Fruit fly (Drosophila melanogaster) whole organism, adult: ENCODE data around the gene CG12206.

Experiments
- CG11617 ChIP-seq: fragments of 200-800 bp; sonication (Bioruptor generic); optimal IDR thresholded peaks from 2 replicates; lab custom pipeline; 2017; ENCODE audit warnings: mild to moderate bottlenecking, missing biosample characterization, missing genetic modification reagents, missing genetic modification characterization
- CG12768 ChIP-seq: fragments of 200-800 bp; sonication (Bioruptor generic); optimal IDR thresholded peaks from 2 replicates; lab custom pipeline; 2017; ENCODE audit warnings: missing biosample characterization, missing genetic modification characterization, mild to moderate bottlenecking, moderate library complexity, missing genetic modification reagents
- CG14711 ChIP-seq: fragments of 200-800 bp; sonication (Bioruptor generic); optimal IDR thresholded peaks from 2 replicates; lab custom pipeline; 2018; ENCODE audit warnings: missing biosample characterization, mild to moderate bottlenecking, missing genetic modification characterization, moderate library complexity
- CG1620 ChIP-seq: fragments of 200-800 bp; sonication (Bioruptor generic); optimal IDR thresholded peaks from 2 replicates; lab custom pipeline; 2016; ENCODE audit warnings: missing biosample characterization, missing genetic modification characterization
- CG33017 ChIP-seq: fragments of 200-800 bp; sonication (Bioruptor generic); optimal IDR thresholded peaks from 2 replicates; lab custom pipeline; 2018; ENCODE audit warnings: missing biosample characterization, mild to moderate bottlenecking, missing genetic modification characterization, moderate library complexity
- CG5204 ChIP-seq: fragments of 200-800 bp; sonication (Bioruptor generic); optimal IDR thresholded peaks from 2 replicates; lab custom pipeline; 2016; ENCODE audit warnings: missing biosample characterization, missing genetic modification characterization
- CG7045 ChIP-seq: fragments of 200-800 bp; sonication (Bioruptor generic); optimal IDR thresholded peaks from 2 replicates; lab custom pipeline; 2017; ENCODE audit warnings: missing biosample characterization, mild to moderate bottlenecking, missing genetic modification characterization
- CG7101 ChIP-seq: fragments of 200-800 bp; sonication (Bioruptor generic); optimal IDR thresholded peaks from 2 replicates; lab custom pipeline; 2018; ENCODE audit warnings: missing biosample characterization, mild to moderate bottlenecking, missing genetic modification characterization, moderate library complexity
- Clk ChIP-seq: fragments of 200-800 bp; sonication (Bioruptor generic); optimal IDR thresholded peaks from 2 replicates; lab custom pipeline; 2017; ENCODE audit warnings: missing biosample characterization, missing genetic modification characterization
- Crg-1 ChIP-seq: fragments of 200-800 bp; sonication (Bioruptor generic); optimal IDR thresholded peaks from 2 replicates; lab custom pipeline; 2016; ENCODE audit warnings: missing biosample characterization, missing genetic modification characterization
- Hr96 ChIP-seq: fragments of 200-800 bp; sonication (Bioruptor generic); optimal IDR thresholded peaks from 2 replicates; lab custom pipeline; 2016; ENCODE audit warnings: missing biosample characterization, missing genetic modification characterization
- Mnt ChIP-seq: fragments of 200-800 bp; sonication (Bioruptor generic); optimal IDR thresholded peaks from 2 replicates; lab custom pipeline; 2016; ENCODE audit warnings: missing biosample characterization, mild to moderate bottlenecking, missing genetic modification characterization
- bab1 ChIP-seq: fragments of 200-800 bp; sonication (Bioruptor generic); optimal IDR thresholded peaks from 3 replicates; lab custom pipeline; 2019; ENCODE audit warnings: missing biosample characterization, mild to moderate bottlenecking, missing genetic modification characterization, moderate library complexity
- cic ChIP-seq: fragments of 200-800 bp; sonication (Bioruptor generic); optimal IDR thresholded peaks from 2 replicates; lab custom pipeline; 2017; ENCODE audit warnings: missing biosample characterization, mild to moderate bottlenecking, missing genetic modification characterization, moderate library complexity
- cnc ChIP-seq, 2 experiments: fragments of >200 bp; optimal IDR thresholded peaks; 2 replicates each; lab custom pipeline; 2017
- kay ChIP-seq: fragments of 200-800 bp; sonication (Bioruptor generic); peaks from one replicate; lab custom pipeline; 2016; ENCODE audit warnings: missing biosample characterization, missing genetic modification characterization, borderline replicate concordance
- ovo ChIP-seq: fragments of 200-800 bp; sonication (Bioruptor generic); optimal IDR thresholded peaks from 2 replicates; lab custom pipeline; 2016; ENCODE audit warnings: missing biosample characterization, missing genetic modification characterization
- pad ChIP-seq: fragments of 200-800 bp; sonication (Bioruptor generic); optimal IDR thresholded peaks from 3 replicates; lab custom pipeline; 2017; ENCODE audit warnings: missing biosample characterization, missing genetic modification characterization, mild to moderate bottlenecking, moderate library complexity, missing genetic modification reagents
- tj ChIP-seq: fragments of 200-800 bp; sonication (Bioruptor generic); optimal IDR thresholded peaks from 3 replicates; lab custom pipeline; 2017; ENCODE audit warnings: missing biosample characterization, mild to moderate bottlenecking, missing genetic modification characterization, moderate library complexity
- toe ChIP-seq: fragments of 200-800 bp; sonication (Bioruptor generic); optimal IDR thresholded peaks from 2 replicates; lab custom pipeline; 2016; ENCODE audit warnings: missing biosample characterization, missing genetic modification characterization

The CG12206 gene

DNA sequence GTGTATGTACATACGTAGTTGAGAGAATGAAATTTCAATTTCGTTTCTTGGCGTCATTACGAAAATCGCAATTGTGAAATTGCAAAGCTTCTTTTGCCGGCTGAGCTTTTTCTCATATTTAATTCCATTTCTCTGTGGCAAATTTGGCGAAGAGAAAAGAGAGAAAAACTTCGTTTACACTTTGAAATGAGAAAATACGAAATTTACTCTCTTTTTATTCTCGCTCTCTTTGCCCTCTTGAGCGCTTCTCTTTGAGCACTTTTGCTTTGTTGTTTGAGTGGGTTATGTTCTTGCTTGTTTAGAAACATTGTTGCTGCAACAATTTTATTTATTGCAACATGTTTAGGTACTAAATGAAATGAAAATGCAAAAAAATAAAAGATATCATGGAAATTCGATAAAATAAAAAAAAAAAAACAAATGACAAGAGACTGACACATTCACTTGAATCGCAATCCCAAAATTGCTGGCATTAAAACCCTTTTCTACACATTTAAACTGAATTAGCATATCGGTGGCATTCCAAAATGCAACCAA, 23.0 kb downstream of the CG12206 start:
- TF ChIP-seq tj (no peak), cic (GFP tag; lab: Kevin White, UChicago) (peak; percentile 33), CG33017 (tag; lab: Kevin White, UChicago) (no peak), kay (GFP tag; lab: Kevin White, UChicago) (peak; percentile 54), Mnt (no peak), ovo (no peak)

- no peak for TF ChIP-seq Hr96
Measured at dm6 chrX:3448893-3449394, 25.4 kb downstream of the CG12206 start, which contains the start of gene CG12535. TSS of gene CG12535 (minus strand) at chrX:3448943.

- TF ChIP-seq Clk = peak; percentile 28
- peak; percentile 46 for TF ChIP-seq CG12768 (GFP tag; lab: Kevin White, UChicago)
- TF ChIP-seq ovo = peak; percentile 61
- TF ChIP-seq CG33017 (tag; lab: Kevin White, UChicago) = peak; percentile 67
- peak; percentile 14 for TF ChIP-seq kay (GFP tag; lab: Kevin White, UChicago)
- TF ChIP-seq bab1 (GFP tag; lab: Kevin White, UChicago) = peak; percentile 68
- peak; percentile 43 for TF ChIP-seq CG7045 (GFP tag; lab: Kevin White, UChicago)
- peak; percentile 36 for TF ChIP-seq cic (GFP tag; lab: Kevin White, UChicago)
- TF ChIP-seq CG5204 = peak; percentile 58
- TF ChIP-seq tj = peak; percentile 90
- peak; percentile 82 for TF ChIP-seq CG11617 (GFP tag; lab: Kevin White, UChicago)
- TF ChIP-seq cnc (optimal IDR thresholded peaks at IDR 0.05; lab: Kevin White, UChicago) = peak; percentile 18 to 47
- TF ChIP-seq Crg-1 (GFP tag; lab: Kevin White, UChicago) = peak; percentile 51
- TF ChIP-seq pad (GFP tag; lab: Kevin White, UChicago) = peak; percentile 62
- peak; percentile 26 for TF ChIP-seq toe
- peak; percentile 54 for TF ChIP-seq Hr96
- peak; percentile 26 for TF ChIP-seq CG1620 (GFP tag; lab: Kevin White, UChicago)
- peak; percentile 72 for TF ChIP-seq Mnt
- TF ChIP-seq CG14711 (tag; lab: Kevin White, UChicago) = peak; percentile 71
- TF ChIP-seq CG7101 (tag; lab: Kevin White, UChicago) = peak; percentile 86
Measured at dm6 chrX:3447718-3448523, 26.4 kb downstream of the CG12206 start.

DNA sequence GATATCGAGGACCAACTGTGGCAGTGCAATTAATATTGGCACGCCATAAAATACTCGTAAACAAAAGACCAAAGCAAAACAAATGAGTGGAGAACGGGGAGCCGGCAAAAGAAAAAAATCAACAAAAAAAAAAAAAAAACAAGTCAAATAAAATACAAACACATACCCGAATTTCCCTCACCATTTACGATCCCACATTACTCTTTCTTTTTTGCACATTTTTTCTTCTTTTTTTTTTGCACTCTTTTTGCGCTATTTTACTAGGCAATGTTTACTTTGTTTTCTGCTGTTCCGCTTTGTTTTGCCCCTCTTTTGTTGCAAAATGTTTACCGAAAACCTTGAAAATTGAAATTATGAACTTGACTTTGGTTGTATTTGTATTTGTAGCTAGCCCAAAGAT, 27.7 kb downstream of the CG12206 start:
- peak; percentile 32 for TF ChIP-seq CG11617 (GFP tag; lab: Kevin White, UChicago)
- TF ChIP-seq pad (GFP tag; lab: Kevin White, UChicago) = peak; percentile 3
- no peak for TF ChIP-seq cnc (optimal IDR thresholded peaks at IDR 0.05; lab: Kevin White, UChicago)
- peak; percentile 8 for TF ChIP-seq CG1620 (GFP tag; lab: Kevin White, UChicago)
- peak; percentile 15 for TF ChIP-seq ovo
- TF ChIP-seq Crg-1 (GFP tag; lab: Kevin White, UChicago) = peak; percentile 11
- TF ChIP-seq CG33017 (tag; lab: Kevin White, UChicago) = no peak
- TF ChIP-seq tj = peak; percentile 40

- TF ChIP-seq CG1620 (GFP tag; lab: Kevin White, UChicago) (no peak), CG14711 (tag; lab: Kevin White, UChicago) (no peak), Hr96 (peak; percentile 36), ovo (no peak), CG7045 (GFP tag; lab: Kevin White, UChicago) (no peak), CG5204 (no peak), bab1 (GFP tag; lab: Kevin White, UChicago) (no peak), CG33017 (tag; lab: Kevin White, UChicago) (no peak), Crg-1 (GFP tag; lab: Kevin White, UChicago) (no peak), cic (GFP tag; lab: Kevin White, UChicago) (peak; percentile 56), toe (no peak), cnc (optimal IDR thresholded peaks at IDR 0.05; lab: Kevin White, UChicago) (no peak), Clk (no peak), pad (GFP tag; lab: Kevin White, UChicago) (peak; percentile 13), kay (GFP tag; lab: Kevin White, UChicago) (peak; percentile 90), CG12768 (GFP tag; lab: Kevin White, UChicago) (peak; percentile 33), CG11617 (GFP tag; lab: Kevin White, UChicago) (no peak), Mnt (no peak), CG7101 (tag; lab: Kevin White, UChicago) (no peak), tj (no peak)
Measured at dm6 chrX:3446157-3446556, 28.2 kb downstream of the CG12206 start.

dm6 chrX:3444800-3445199, 29.5 kb downstream of the CG12206 start:
- TF ChIP-seq Crg-1 (GFP tag; lab: Kevin White, UChicago) (no peak), kay (GFP tag; lab: Kevin White, UChicago) (no peak), cnc (optimal IDR thresholded peaks at IDR 0.05; lab: Kevin White, UChicago) (no peak), ovo (no peak), CG1620 (GFP tag; lab: Kevin White, UChicago) (no peak), Clk (no peak), CG33017 (tag; lab: Kevin White, UChicago) (peak; percentile 19), toe (no peak), cic (GFP tag; lab: Kevin White, UChicago) (peak; percentile 23), Hr96 (no peak), CG5204 (no peak), CG12768 (GFP tag; lab: Kevin White, UChicago) (no peak), tj (peak; percentile 22), pad (GFP tag; lab: Kevin White, UChicago) (peak; percentile 27), CG11617 (GFP tag; lab: Kevin White, UChicago) (peak; percentile 55), CG7101 (tag; lab: Kevin White, UChicago) (peak; percentile 63), bab1 (GFP tag; lab: Kevin White, UChicago) (no peak), Mnt (peak; percentile 23), CG7045 (GFP tag; lab: Kevin White, UChicago) (no peak), CG14711 (tag; lab: Kevin White, UChicago) (peak; percentile 78)
